Fruit fly (Drosophila melanogaster) whole organism, prepupa: ENCODE measurements around the gene mTTF.

Experiments used
- CG8319 ChIP-seq: fragments of 200-800 bp; sonication (Bioruptor generic); optimal IDR thresholded peaks from 3 replicates; lab custom pipeline; 2016; ENCODE audit warnings: missing biosample characterization, missing genetic modification characterization
- Hr38 ChIP-seq: sonication (Bioruptor generic); optimal IDR thresholded peaks from 2 replicates; lab custom pipeline; 2016; ENCODE audit warnings: missing biosample characterization, missing genetic modification characterization

- TF ChIP-seq CG8319 (GFP tag; lab: Kevin White, UChicago) = no peak
- TF ChIP-seq Hr38 (GFP tag; lab: Kevin White, UChicago) = no peak
These were observed 18.1 kb upstream of the mTTF start for dm6 chr2L:14366590-14367273.
